Fruit fly (Drosophila melanogaster) S2 (cell line): ENCODE measurements around the gene CG12951.

Experiments used
- CG8478 ChIP-seq: fragments of >200 bp; optimal IDR thresholded peaks from 2 replicates; lab custom pipeline; 2018
- CTCF ChIP-seq, 2 experiments: fragments of >200 bp; optimal IDR thresholded peaks; 2 replicates each; lab custom pipeline; 2018

DNA sequence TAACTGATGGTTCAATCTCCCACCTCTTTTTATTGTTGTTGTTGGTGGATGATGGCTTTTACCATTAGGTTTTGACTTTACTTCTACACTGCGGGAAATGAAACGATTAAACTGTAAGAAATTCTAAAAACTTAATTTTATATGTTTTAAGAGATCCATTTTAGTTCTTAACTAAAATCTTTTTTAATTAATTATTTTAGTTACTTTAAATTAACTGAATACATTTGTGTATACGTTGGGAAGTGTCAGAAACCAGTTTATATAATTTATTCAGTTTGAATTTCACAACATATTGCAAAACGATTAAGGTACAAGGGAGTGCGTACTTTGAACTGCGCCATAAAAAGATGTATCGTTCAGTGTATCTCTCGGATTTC is 23.1 kb upstream of the CG12951 start:
- TF ChIP-seq CG8478 (no peak), CTCF (optimal IDR thresholded peaks at IDR 0.05; lab: Kevin White, UChicago) (no peak)
